Worm (Caenorhabditis elegans) whole organism, L1 larva: ENCODE results near the gene F35H10.3.

Source experiments
- C34B4.2 ChIP-seq: sonication (generic microtip); optimal IDR thresholded peaks from 2 replicates; lab custom pipeline; 2017; ENCODE audit warnings: mild to moderate bottlenecking, missing genetic modification characterization, missing compliant biosample characterization
- F16B12.6 ChIP-seq: fragments of 150-350 bp; optimal IDR thresholded peaks from 2 replicates; lab custom pipeline; 2014; ENCODE audit warnings: missing biosample characterization, missing genetic modification characterization
- Y116A8C.19 ChIP-seq: sonication (generic microtip); optimal IDR thresholded peaks from 2 replicates; lab custom pipeline; 2016; ENCODE audit warnings: missing compliant biosample characterization, missing genetic modification characterization, borderline replicate concordance
- aha-1 ChIP-seq: fragments of 150-350 bp; optimal IDR thresholded peaks from 2 replicates; lab custom pipeline; 2014; ENCODE audit warnings: missing biosample characterization, missing genetic modification characterization
- alr-1 ChIP-seq: fragments of 200-800 bp; sonication (Bioruptor generic); optimal IDR thresholded peaks from 2 replicates; lab custom pipeline; 2018; ENCODE audit warnings: borderline replicate concordance, mild to moderate bottlenecking, missing genetic modification characterization, missing compliant biosample characterization
- blmp-1 ChIP-seq: fragments of 150-350 bp; optimal IDR thresholded peaks from 2 replicates; lab custom pipeline; 2014; ENCODE audit warnings: missing biosample characterization, missing genetic modification characterization
- ceh-63 ChIP-seq: fragments of 200-800 bp; sonication (Bioruptor generic); optimal IDR thresholded peaks from 2 replicates; lab custom pipeline; 2018; ENCODE audit warnings: mild to moderate bottlenecking, missing genetic modification characterization, missing compliant biosample characterization
- ceh-8 ChIP-seq: fragments of 200-800 bp; sonication (Bioruptor generic); optimal IDR thresholded peaks from 2 replicates; lab custom pipeline; 2018; ENCODE audit warnings: mild to moderate bottlenecking, missing genetic modification characterization, moderate library complexity, missing compliant biosample characterization
- ceh-82 ChIP-seq, 3 experiments: fragments of 150-350 bp in 1 of 3; sonication (generic microtip) in 2 of 3; optimal IDR thresholded peaks; 2 replicates each; lab custom pipeline; 2014 to 2017; ENCODE audit warnings: missing biosample characterization in 3 of 3, missing genetic modification characterization in 3 of 3
- ceh-90 ChIP-seq: sonication (generic microtip); optimal IDR thresholded peaks from 2 replicates; lab custom pipeline; 2016; ENCODE audit warnings: missing genetic modification characterization, missing compliant biosample characterization
- ces-1 ChIP-seq: fragments of 150-350 bp; optimal IDR thresholded peaks from 2 replicates; lab custom pipeline; 2014; ENCODE audit warnings: missing biosample characterization, missing genetic modification reagents, missing genetic modification characterization
- dpl-1 ChIP-seq, 3 experiments: fragments of 150-350 bp in 2 of 3; sonication (generic microtip) in 1 of 3; optimal IDR thresholded peaks; 2 replicates each; lab custom pipeline; 2014 to 2017; ENCODE audit warnings: missing biosample characterization in 3 of 3, missing genetic modification characterization in 3 of 3, missing genetic modification reagents in 3 of 3
- dsc-1 ChIP-seq: sonication (generic microtip); optimal IDR thresholded peaks from 2 replicates; lab custom pipeline; 2016; ENCODE audit warnings: mild to moderate bottlenecking, missing genetic modification characterization, missing compliant biosample characterization
- elt-2 ChIP-seq: sonication (generic microtip); optimal IDR thresholded peaks from 2 replicates; lab custom pipeline; 2016; ENCODE audit warnings: missing genetic modification characterization, mild to moderate bottlenecking, inconsistent platforms, missing compliant biosample characterization, missing genetic modification reagents
- elt-3 ChIP-seq, 6 experiments: fragments of 150-350 bp in 1 of 6; sonication (generic microtip); optimal IDR thresholded peaks; 2 replicates each; lab custom pipeline; 2017 to 2018; ENCODE audit warnings: missing biosample characterization in 6 of 6, missing genetic modification characterization in 6 of 6, inconsistent platforms in 1 of 6
- ets-5 ChIP-seq: fragments of 200-800 bp; sonication (Bioruptor generic); IDR thresholded peaks from 2 replicates; pipeline ENCODE4 v1.3.6; 2022; ENCODE audit warnings: missing genetic modification characterization, missing compliant biosample characterization
- fkh-10 ChIP-seq: sonication (generic microtip); optimal IDR thresholded peaks from 2 replicates; lab custom pipeline; 2017; ENCODE audit warnings: missing biosample characterization, missing genetic modification reagents, missing genetic modification characterization
- fkh-8 ChIP-seq: sonication (generic microtip); optimal IDR thresholded peaks from 2 replicates; lab custom pipeline; 2016; ENCODE audit warnings: mild to moderate bottlenecking, missing genetic modification characterization, missing compliant biosample characterization
- hlh-4 ChIP-seq: sonication (generic microtip); optimal IDR thresholded peaks from 2 replicates; lab custom pipeline; 2016; ENCODE audit warnings: mild to moderate bottlenecking, missing genetic modification characterization, missing compliant biosample characterization
- lin-35 ChIP-seq, 2 experiments: fragments of 150-350 bp; optimal IDR thresholded peaks; 2 replicates each; lab custom pipeline; 2014; ENCODE audit warnings: missing biosample characterization in 2 of 2, missing genetic modification characterization in 2 of 2, missing genetic modification reagents in 2 of 2
- lin-39 ChIP-seq: fragments of 150-350 bp; optimal IDR thresholded peaks from 2 replicates; lab custom pipeline; 2014; ENCODE audit warnings: missing biosample characterization, missing genetic modification reagents, missing genetic modification characterization
- mab-9 ChIP-seq: fragments of 200-800 bp; sonication (Bioruptor generic); IDR thresholded peaks from 2 replicates; pipeline ENCODE4 v1.3.6; 2022; ENCODE audit warnings: missing genetic modification reagents, missing genetic modification characterization, missing compliant biosample characterization
- mep-1 ChIP-seq: fragments of 150-350 bp; optimal IDR thresholded peaks from 2 replicates; lab custom pipeline; 2014; ENCODE audit warnings: missing biosample characterization, missing genetic modification characterization
- nhr-85 ChIP-seq: sonication (generic microtip); peaks from one replicate; lab custom pipeline; 2016; ENCODE audit warnings: missing genetic modification characterization, inconsistent platforms, missing compliant biosample characterization
- nhr-90 ChIP-seq: sonication (generic microtip); optimal IDR thresholded peaks from 2 replicates; lab custom pipeline; 2016; ENCODE audit warnings: mild to moderate bottlenecking, missing genetic modification characterization, missing compliant biosample characterization; ENCODE audit not compliant: poor library complexity
- pqm-1 ChIP-seq: sonication (generic microtip); optimal IDR thresholded peaks from 3 replicates; lab custom pipeline; 2017; ENCODE audit warnings: missing biosample characterization, missing genetic modification characterization
- sox-4 ChIP-seq: sonication (generic microtip); optimal IDR thresholded peaks from 2 replicates; lab custom pipeline; 2016; ENCODE audit warnings: missing genetic modification characterization, missing compliant biosample characterization
- swsn-7 ChIP-seq: sonication (generic microtip); optimal IDR thresholded peaks from 2 replicates; lab custom pipeline; 2016; ENCODE audit warnings: missing genetic modification characterization, missing compliant biosample characterization
- tlp-1 ChIP-seq: fragments of 150-350 bp; optimal IDR thresholded peaks from 2 replicates; lab custom pipeline; 2014; ENCODE audit warnings: missing biosample characterization, missing genetic modification characterization
- unc-130 ChIP-seq: fragments of 150-350 bp; optimal IDR thresholded peaks from 2 replicates; lab custom pipeline; 2017; ENCODE audit warnings: missing biosample characterization, missing genetic modification characterization, inconsistent platforms
- unc-30 ChIP-seq: sonication (generic microtip); optimal IDR thresholded peaks from 2 replicates; lab custom pipeline; 2017; ENCODE audit warnings: missing biosample characterization, missing genetic modification characterization
- unc-62 ChIP-seq: fragments of 150-350 bp; optimal IDR thresholded peaks from 2 replicates; lab custom pipeline; 2014; ENCODE audit warnings: missing biosample characterization, missing genetic modification reagents, missing genetic modification characterization
- unc-98 ChIP-seq: fragments of 200-800 bp; sonication (Bioruptor generic); IDR thresholded peaks from 2 replicates; pipeline ENCODE4 v1.3.6; 2022; ENCODE audit warnings: missing genetic modification characterization, missing compliant biosample characterization
- vab-15 ChIP-seq: sonication (generic microtip); optimal IDR thresholded peaks from 2 replicates; lab custom pipeline; 2017; ENCODE audit warnings: missing genotype, mild to moderate bottlenecking, missing genetic modification characterization, missing compliant biosample characterization
- xbp-1 ChIP-seq: sonication (generic microtip); optimal IDR thresholded peaks from 2 replicates; lab custom pipeline; 2016; ENCODE audit warnings: missing genetic modification characterization, missing compliant biosample characterization
- zag-1 ChIP-seq: fragments of 150-350 bp; optimal IDR thresholded peaks from 2 replicates; lab custom pipeline; 2014; ENCODE audit warnings: missing biosample characterization, missing genetic modification characterization
- zip-4 ChIP-seq: fragments of 200-800 bp; sonication (Bioruptor generic); optimal IDR thresholded peaks from 2 replicates; lab custom pipeline; 2018; ENCODE audit warnings: mild to moderate bottlenecking, missing genetic modification characterization, moderate library complexity, missing compliant biosample characterization

F35H10.3 gene

DNA sequence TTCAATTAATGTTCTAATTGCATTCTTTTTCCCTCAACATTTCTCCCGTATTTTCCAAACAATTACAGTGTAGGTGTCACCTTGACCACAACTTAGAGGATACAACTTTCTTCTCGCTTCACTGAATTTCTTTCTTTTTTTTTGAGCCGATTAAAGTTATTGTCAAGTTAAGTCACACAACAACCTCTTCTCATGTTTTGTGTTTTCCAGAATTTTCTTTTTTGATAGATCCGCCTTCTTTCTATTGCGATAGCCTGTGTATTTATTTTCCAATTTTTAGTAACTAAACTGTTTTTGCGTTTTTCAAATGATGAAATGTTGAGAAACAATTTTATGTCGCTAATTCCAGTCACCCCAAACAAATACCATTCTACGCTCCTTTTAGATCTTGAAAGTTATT is at the start of gene F35H10.3:
Gene F35H10.3 (plus strand): TSS at position 301 of the 400 bp plus-strand sequence.
- no peak for TF ChIP-seq ces-1
- TF ChIP-seq ceh-63 (GFP tag; lab: Kevin White, UChicago), result no peak
- TF ChIP-seq hlh-4 (tag; lab: Kevin White, UChicago), result no peak
- no peak for TF ChIP-seq elt-3 (tag; optimal IDR thresholded peaks at IDR 0.05; lab: Kevin White, UChicago)
- no peak for TF ChIP-seq unc-30 (tag; lab: Kevin White, UChicago)
- TF ChIP-seq unc-62 (GFP tag; lab: Kevin White, UChicago), result no peak
- no peak for TF ChIP-seq dpl-1 (GFP tag; optimal IDR thresholded peaks at IDR 0.05; lab: Kevin White, UChicago)
- TF ChIP-seq zip-4, result no peak
- TF ChIP-seq alr-1 (tag; lab: Kevin White, UChicago), result no peak
- no peak for TF ChIP-seq tlp-1 (tag; lab: Kevin White, UChicago)
- TF ChIP-seq ceh-90 (tag; lab: Kevin White, UChicago), result no peak
- TF ChIP-seq pqm-1 (tag; lab: Kevin White, UChicago), result no peak
- TF ChIP-seq lin-39, result no peak
- TF ChIP-seq nhr-90 (tag; lab: Kevin White, UChicago), result no peak
- TF ChIP-seq fkh-8 (tag; lab: Kevin White, UChicago), result no peak
- no peak for TF ChIP-seq xbp-1 (tag; lab: Kevin White, UChicago)
- TF ChIP-seq unc-98 (GFP tag; lab: Robert Waterston, UW), result no peak
- no peak for TF ChIP-seq C34B4.2 (tag; lab: Kevin White, UChicago)
- no peak for TF ChIP-seq unc-130

DNA sequence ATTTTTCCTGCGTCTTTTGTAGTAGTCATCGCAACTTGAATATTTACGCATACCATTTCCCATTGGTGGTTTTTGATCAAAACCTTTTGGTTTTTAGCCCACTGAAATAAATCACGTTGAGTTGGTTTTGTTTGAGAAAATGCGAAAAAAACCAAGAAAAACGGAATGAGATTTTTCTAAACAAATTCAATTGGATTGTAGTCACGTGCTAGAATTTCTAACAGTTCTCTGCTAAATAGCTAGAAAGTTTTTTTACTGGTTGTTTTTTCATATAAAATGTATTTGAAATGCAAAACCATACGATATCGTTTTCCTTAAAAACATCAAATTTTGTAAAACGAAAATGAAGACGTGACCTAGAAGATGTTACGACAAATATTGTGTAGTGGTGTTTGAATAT is 49.2 kb upstream of the F35H10.3 start, which contains the start of gene K07H8.12:
Gene K07H8.12 (minus strand): TSS at position 101 of the 400 bp plus-strand sequence.
- no peak for TF ChIP-seq swsn-7
- TF ChIP-seq lin-35 (GFP tag; optimal IDR thresholded peaks at IDR 0.05; lab: Kevin White, UChicago), result no peak

DNA sequence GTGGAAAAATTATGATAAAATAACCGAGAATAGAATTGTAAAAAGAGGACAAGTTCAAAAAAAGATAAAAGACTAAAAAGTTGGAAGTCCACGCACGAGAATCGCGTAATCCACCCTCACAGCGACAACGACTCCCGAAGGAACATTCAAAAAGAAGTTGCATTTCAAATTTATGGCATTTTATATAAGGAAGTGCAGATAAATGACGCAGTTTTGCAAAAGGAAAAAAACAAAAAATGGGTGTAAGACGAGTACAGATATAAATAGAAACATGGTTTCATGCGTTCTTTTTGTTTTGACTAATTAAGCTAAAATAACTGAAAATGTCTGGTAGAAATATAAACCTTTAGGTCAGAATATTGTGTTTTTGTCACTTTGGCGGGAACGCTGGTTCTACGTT is 42.6 kb upstream of the F35H10.3 start:
- TF ChIP-seq zag-1 (tag; lab: Kevin White, UChicago) (no peak), Y116A8C.19 (no peak), tlp-1 (tag; lab: Kevin White, UChicago) (no peak)

DNA sequence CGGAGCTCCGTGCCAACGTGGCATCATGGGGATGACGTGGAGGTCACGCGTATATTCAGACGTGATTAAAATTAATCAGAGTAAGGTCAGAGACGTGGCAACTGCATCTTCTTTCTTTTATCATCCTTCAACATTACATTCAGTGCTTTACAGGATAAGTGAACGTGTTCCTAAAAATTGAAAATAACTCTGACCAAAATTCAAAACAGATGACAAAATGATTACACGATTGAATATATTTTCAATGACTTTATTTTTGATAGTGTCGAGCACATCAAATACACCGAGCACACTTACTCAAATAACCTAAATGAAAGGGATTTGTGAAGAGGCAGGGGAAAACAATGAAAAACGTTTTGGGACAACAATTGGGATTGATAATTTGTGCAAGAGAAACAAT is 39.4 kb upstream of the F35H10.3 start, which contains the start of gene K07H8.9:
Gene K07H8.9 (minus strand): TSS at position 125 of the 400 bp plus-strand sequence.
- TF ChIP-seq ets-5 (GFP tag; lab: Robert Waterston, UW) (no peak), ceh-8 (GFP tag; lab: Kevin White, UChicago) (no peak), elt-2 (tag; lab: Kevin White, UChicago) (no peak), pqm-1 (tag; lab: Kevin White, UChicago) (no peak), dsc-1 (tag; lab: Kevin White, UChicago) (no peak), elt-3 (tag; optimal IDR thresholded peaks at IDR 0.05; lab: Kevin White, UChicago) (no peak), blmp-1 (no peak), mab-9 (GFP tag; lab: Robert Waterston, UW) (no peak), fkh-10 (GFP tag; lab: Kevin White, UChicago) (no peak), nhr-90 (tag; lab: Kevin White, UChicago) (no peak), vab-15 (tag; lab: Kevin White, UChicago) (no peak), zag-1 (tag; lab: Kevin White, UChicago) (no peak), nhr-85 (tag; lab: Kevin White, UChicago) (no peak), zip-4 (no peak), ces-1 (no peak), mep-1 (tag; lab: Kevin White, UChicago) (no peak), ceh-82 (tag; optimal IDR thresholded peaks at IDR 0.05; lab: Kevin White, UChicago) (no peak), sox-4 (no peak), F16B12.6 (tag; lab: Kevin White, UChicago) (no peak), aha-1 (tag; lab: Kevin White, UChicago) (no peak)
